Worm (Caenorhabditis elegans) whole organism, L1 larva: ENCODE data around the gene C47D2.1.

ENCODE experiments used
- C04F5.9 ChIP-seq: sonication (generic microtip); optimal IDR thresholded peaks from 2 replicates; lab custom pipeline; 2016; ENCODE audit warnings: missing genetic modification characterization, missing compliant biosample characterization
- Y116A8C.19 ChIP-seq: sonication (generic microtip); optimal IDR thresholded peaks from 2 replicates; lab custom pipeline; 2016; ENCODE audit warnings: missing compliant biosample characterization, missing genetic modification characterization, borderline replicate concordance
- aha-1 ChIP-seq: fragments of 150-350 bp; optimal IDR thresholded peaks from 2 replicates; lab custom pipeline; 2014; ENCODE audit warnings: missing biosample characterization, missing genetic modification characterization
- alr-1 ChIP-seq: fragments of 200-800 bp; sonication (Bioruptor generic); optimal IDR thresholded peaks from 2 replicates; lab custom pipeline; 2018; ENCODE audit warnings: borderline replicate concordance, mild to moderate bottlenecking, missing genetic modification characterization, missing compliant biosample characterization
- blmp-1 ChIP-seq: fragments of 150-350 bp; optimal IDR thresholded peaks from 2 replicates; lab custom pipeline; 2014; ENCODE audit warnings: missing biosample characterization, missing genetic modification characterization
- ceh-90 ChIP-seq: sonication (generic microtip); optimal IDR thresholded peaks from 2 replicates; lab custom pipeline; 2016; ENCODE audit warnings: missing genetic modification characterization, missing compliant biosample characterization
- ces-1 ChIP-seq: fragments of 150-350 bp; optimal IDR thresholded peaks from 2 replicates; lab custom pipeline; 2014; ENCODE audit warnings: missing biosample characterization, missing genetic modification reagents, missing genetic modification characterization
- dpl-1 ChIP-seq, 3 experiments: fragments of 150-350 bp in 2 of 3; sonication (generic microtip) in 1 of 3; optimal IDR thresholded peaks; 2 replicates each; lab custom pipeline; 2014 to 2017; ENCODE audit warnings: missing biosample characterization in 3 of 3, missing genetic modification characterization in 3 of 3, missing genetic modification reagents in 3 of 3
- efl-3 ChIP-seq: fragments of 200-800 bp; sonication (Bioruptor generic); optimal IDR thresholded peaks from 2 replicates; lab custom pipeline; 2018; ENCODE audit warnings: mild to moderate bottlenecking, missing genetic modification characterization, missing compliant biosample characterization
- egl-13 ChIP-seq: sonication (generic microtip); optimal IDR thresholded peaks from 2 replicates; lab custom pipeline; 2016; ENCODE audit warnings: missing genotype, missing genetic modification reagents, missing genetic modification characterization, missing compliant biosample characterization
- elt-2 ChIP-seq: sonication (generic microtip); optimal IDR thresholded peaks from 2 replicates; lab custom pipeline; 2016; ENCODE audit warnings: missing genetic modification characterization, mild to moderate bottlenecking, inconsistent platforms, missing compliant biosample characterization, missing genetic modification reagents
- fkh-10 ChIP-seq: sonication (generic microtip); optimal IDR thresholded peaks from 2 replicates; lab custom pipeline; 2017; ENCODE audit warnings: missing biosample characterization, missing genetic modification reagents, missing genetic modification characterization
- hlh-17 ChIP-seq: fragments of 200-800 bp; sonication (Bioruptor generic); optimal IDR thresholded peaks from 2 replicates; lab custom pipeline; 2018; ENCODE audit warnings: missing genetic modification characterization, mild to moderate bottlenecking, missing compliant biosample characterization, moderate library complexity, borderline replicate concordance
- hlh-4 ChIP-seq: sonication (generic microtip); optimal IDR thresholded peaks from 2 replicates; lab custom pipeline; 2016; ENCODE audit warnings: mild to moderate bottlenecking, missing genetic modification characterization, missing compliant biosample characterization
- hpl-2 ChIP-seq: fragments of 150-350 bp; optimal IDR thresholded peaks from 2 replicates; lab custom pipeline; 2014; ENCODE audit warnings: missing biosample characterization, missing genetic modification reagents, missing genetic modification characterization
- lin-14 ChIP-seq: fragments of 200-800 bp; sonication (Bioruptor generic); optimal IDR thresholded peaks from 2 replicates; lab custom pipeline; 2018; ENCODE audit warnings: mild to moderate bottlenecking, missing genetic modification characterization, moderate library complexity, missing compliant biosample characterization
- lin-15B ChIP-seq: fragments of 150-350 bp; sonication (generic microtip); optimal IDR thresholded peaks from 3 replicates; lab custom pipeline; 2014; ENCODE audit warnings: missing biosample characterization, missing genetic modification characterization
- lin-35 ChIP-seq, 2 experiments: fragments of 150-350 bp; optimal IDR thresholded peaks; 2 replicates each; lab custom pipeline; 2014; ENCODE audit warnings: missing biosample characterization in 2 of 2, missing genetic modification characterization in 2 of 2, missing genetic modification reagents in 2 of 2
- lir-3 ChIP-seq: sonication (generic microtip); optimal IDR thresholded peaks from 2 replicates; lab custom pipeline; 2016; ENCODE audit warnings: mild to moderate bottlenecking, missing genetic modification characterization, moderate library complexity, missing compliant biosample characterization; ENCODE audit not compliant: poor library complexity
- lsy-2 ChIP-seq, 2 experiments: fragments of 150-350 bp; optimal IDR thresholded peaks; 2 replicates each; lab custom pipeline; 2014; ENCODE audit warnings: missing biosample characterization in 2 of 2, missing genetic modification characterization in 2 of 2
- nhr-11 ChIP-seq: fragments of 150-350 bp; optimal IDR thresholded peaks from 2 replicates; lab custom pipeline; 2014; ENCODE audit warnings: missing biosample characterization, missing genetic modification characterization
- nhr-28 ChIP-seq: fragments of 150-350 bp; optimal IDR thresholded peaks from 2 replicates; lab custom pipeline; 2014; ENCODE audit warnings: missing biosample characterization, missing genetic modification characterization
- nhr-71 ChIP-seq: sonication (generic microtip); optimal IDR thresholded peaks from 2 replicates; lab custom pipeline; 2016; ENCODE audit warnings: mild to moderate bottlenecking, missing genetic modification characterization, moderate library complexity, missing compliant biosample characterization
- nhr-77 ChIP-seq: fragments of 150-350 bp; optimal IDR thresholded peaks from 2 replicates; lab custom pipeline; 2014; ENCODE audit warnings: missing biosample characterization, missing genetic modification characterization
- nhr-84 ChIP-seq: sonication (generic microtip); optimal IDR thresholded peaks from 2 replicates; lab custom pipeline; 2017; ENCODE audit warnings: missing biosample characterization, missing genetic modification characterization
- nhr-85 ChIP-seq: sonication (generic microtip); peaks from one replicate; lab custom pipeline; 2016; ENCODE audit warnings: missing genetic modification characterization, inconsistent platforms, missing compliant biosample characterization
- pqm-1 ChIP-seq: sonication (generic microtip); optimal IDR thresholded peaks from 3 replicates; lab custom pipeline; 2017; ENCODE audit warnings: missing biosample characterization, missing genetic modification characterization
- snu-23 ChIP-seq: sonication (generic microtip); optimal IDR thresholded peaks from 2 replicates; lab custom pipeline; 2016; ENCODE audit warnings: missing genetic modification characterization, missing compliant biosample characterization
- unc-86 ChIP-seq: sonication (generic microtip); optimal IDR thresholded peaks from 2 replicates; lab custom pipeline; 2016; ENCODE audit warnings: missing genetic modification characterization, missing compliant biosample characterization
- unc-98 ChIP-seq: fragments of 200-800 bp; sonication (Bioruptor generic); IDR thresholded peaks from 2 replicates; pipeline ENCODE4 v1.3.6; 2022; ENCODE audit warnings: missing genetic modification characterization, missing compliant biosample characterization
- ztf-11 ChIP-seq, 2 experiments: sonication (generic microtip); optimal IDR thresholded peaks; 2 replicates each; lab custom pipeline; 2016 to 2017; ENCODE audit warnings: missing genetic modification characterization in 2 of 2, missing biosample characterization in 1 of 2, missing compliant biosample characterization in 1 of 2
- ztf-4 ChIP-seq: fragments of 150-350 bp; optimal IDR thresholded peaks from 2 replicates; lab custom pipeline; 2014; ENCODE audit warnings: missing biosample characterization, missing genetic modification characterization

Gene C47D2.1

DNA sequence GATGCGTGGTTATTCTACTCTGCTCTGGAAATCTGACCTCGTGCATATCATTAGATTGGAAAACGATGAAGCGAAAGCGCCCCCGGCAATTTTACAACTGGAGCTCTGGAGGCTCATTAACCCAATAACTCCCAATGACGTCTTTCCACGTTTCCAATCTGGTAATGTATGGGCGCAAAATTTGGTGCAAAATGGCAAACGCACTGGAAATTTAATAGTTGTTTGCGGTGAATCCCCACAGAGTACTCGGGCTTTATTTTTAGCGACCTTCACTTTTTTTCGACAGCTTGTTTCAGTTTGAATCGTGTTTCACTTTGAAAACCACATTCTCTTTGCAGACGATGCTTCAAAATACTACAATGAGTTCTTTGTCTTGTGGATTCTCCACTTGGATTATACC, 41.3 kb upstream of the C47D2.1 start, which contains the start of gene C17H11.1:
C17H11.1 (plus strand) TSS at position 301 of the 400 bp plus-strand sequence.
- TF ChIP-seq lin-35 (GFP tag; optimal IDR thresholded peaks at IDR 0.05; lab: Kevin White, UChicago) (no peak), lin-15B (tag; lab: Kevin White, UChicago) (no peak), ztf-11 (tag; optimal IDR thresholded peaks at IDR 0.05; lab: Kevin White, UChicago) (no peak), ces-1 (GFP tag; lab: Kevin White, UChicago) (no peak), pqm-1 (no peak), unc-86 (tag; lab: Kevin White, UChicago) (no peak), egl-13 (tag; lab: Kevin White, UChicago) (no peak), ztf-4 (tag; lab: Kevin White, UChicago) (no peak), nhr-84 (tag; lab: Kevin White, UChicago) (no peak), lsy-2 (tag; optimal IDR thresholded peaks at IDR 0.05; lab: Kevin White, UChicago) (no peak), nhr-28 (tag; lab: Kevin White, UChicago) (no peak), snu-23 (GFP tag; lab: Kevin White, UChicago) (no peak), alr-1 (tag; lab: Kevin White, UChicago) (no peak), efl-3 (GFP tag; lab: Kevin White, UChicago) (no peak), hpl-2 (GFP tag; lab: Kevin White, UChicago) (no peak), lir-3 (tag; lab: Kevin White, UChicago) (no peak), hlh-17 (GFP tag; lab: Kevin White, UChicago) (no peak)

DNA sequence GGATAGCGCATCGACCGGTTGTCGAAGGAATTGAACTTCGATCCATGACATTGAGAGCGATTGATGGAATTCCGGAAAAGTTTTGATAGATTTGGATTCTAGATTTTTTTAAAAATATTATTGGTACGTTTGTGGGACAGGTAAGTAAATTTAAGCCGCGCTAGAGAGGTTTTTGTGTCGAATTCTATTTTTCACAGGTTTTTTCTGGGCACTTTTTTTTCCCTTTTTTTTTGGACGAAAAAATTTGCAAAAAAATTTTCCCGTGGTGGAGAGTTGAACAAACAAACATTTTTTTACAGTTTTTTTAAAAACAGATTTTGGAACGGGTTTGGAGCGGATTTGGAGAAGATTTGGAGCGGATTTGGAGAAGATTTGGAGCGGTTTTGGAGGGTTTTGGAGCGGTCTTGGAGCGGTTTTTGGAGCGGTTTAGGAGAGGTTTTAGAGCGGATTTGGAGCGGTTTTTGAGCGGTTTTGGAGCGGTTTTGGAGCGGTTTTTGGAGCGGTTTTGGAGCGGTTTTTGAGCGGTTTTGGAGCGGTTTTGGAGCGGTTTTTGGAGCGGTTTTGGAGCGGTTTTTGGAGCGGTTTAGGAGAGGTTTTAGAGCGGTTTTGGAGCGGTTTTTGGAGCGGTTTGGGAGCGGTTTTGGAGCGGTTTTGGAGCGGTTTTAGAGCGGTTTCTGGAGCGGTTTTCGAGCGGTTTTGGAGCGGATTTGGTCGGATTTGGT, 33.1 kb upstream of the C47D2.1 start, which contains the start of gene C17H11.4:
C17H11.4 (minus strand) TSS at position 51 of the 722 bp plus-strand sequence.
- TF ChIP-seq nhr-85 (tag; lab: Kevin White, UChicago), result peak; percentile 10

DNA sequence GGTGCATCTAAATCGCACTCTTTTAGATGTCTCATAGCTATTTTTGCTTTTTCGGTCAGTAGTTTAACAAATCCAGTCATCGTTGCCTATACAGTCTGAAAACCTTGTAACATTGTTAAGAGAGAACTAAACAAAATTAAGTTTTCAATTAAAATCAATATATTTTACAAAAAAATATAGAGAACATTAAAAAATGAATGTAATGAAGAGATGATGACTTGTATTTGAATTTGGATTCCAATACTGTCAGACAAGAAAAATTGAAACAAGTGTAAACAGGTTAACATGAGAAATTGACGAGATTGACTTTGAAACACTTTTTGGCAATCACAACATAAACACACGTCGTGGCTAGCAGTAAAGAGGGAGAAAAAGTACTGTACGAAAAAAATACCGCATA, 29.8 kb upstream of the C47D2.1 start, which contains the start of gene C17H11.5:
C17H11.5 (minus strand) TSS at position 101 of the 400 bp plus-strand sequence.
- TF ChIP-seq unc-98 (GFP tag; lab: Robert Waterston, UW), result no peak
- TF ChIP-seq efl-3 (GFP tag; lab: Kevin White, UChicago), result no peak
- TF ChIP-seq Y116A8C.19 (tag; lab: Kevin White, UChicago), result no peak
- TF ChIP-seq C04F5.9 (tag; lab: Kevin White, UChicago), result no peak
- no peak for TF ChIP-seq aha-1
- TF ChIP-seq nhr-77 (tag; lab: Kevin White, UChicago), result no peak
- no peak for TF ChIP-seq ceh-90
- no peak for TF ChIP-seq blmp-1
- no peak for TF ChIP-seq dpl-1 (GFP tag; optimal IDR thresholded peaks at IDR 0.05; lab: Kevin White, UChicago)
- TF ChIP-seq ztf-4 (tag; lab: Kevin White, UChicago), result no peak
- no peak for TF ChIP-seq nhr-11 (tag; lab: Kevin White, UChicago)
- TF ChIP-seq nhr-71 (tag; lab: Kevin White, UChicago), result no peak
- no peak for TF ChIP-seq lin-15B (tag; lab: Kevin White, UChicago)

DNA sequence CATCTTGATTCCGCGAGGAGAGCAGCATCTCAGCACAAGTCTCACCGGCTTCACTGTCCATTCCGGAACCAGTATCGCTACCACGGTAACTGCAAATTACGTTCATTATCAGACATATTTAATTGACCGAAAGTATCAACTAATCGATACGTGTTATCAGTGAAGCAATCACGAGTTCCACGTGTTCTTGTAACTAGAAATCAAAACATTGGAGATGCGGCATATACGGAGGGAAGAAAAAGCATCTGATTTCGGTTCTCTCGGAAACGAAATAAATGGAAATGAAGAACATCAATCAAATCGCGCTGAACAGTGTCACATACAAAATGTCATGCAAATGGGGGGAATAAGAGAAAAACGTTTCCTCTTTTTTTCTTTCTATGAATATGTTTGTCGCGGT, 21.7 kb upstream of the C47D2.1 start:
- TF ChIP-seq blmp-1 (peak; percentile 29), lin-35 (GFP tag; optimal IDR thresholded peaks at IDR 0.05; lab: Kevin White, UChicago) (peak in 1 of 2 experiments; percentile 35), fkh-10 (GFP tag; lab: Kevin White, UChicago) (no peak), alr-1 (tag; lab: Kevin White, UChicago) (no peak), elt-2 (peak; percentile 44), nhr-28 (tag; lab: Kevin White, UChicago) (no peak)

DNA sequence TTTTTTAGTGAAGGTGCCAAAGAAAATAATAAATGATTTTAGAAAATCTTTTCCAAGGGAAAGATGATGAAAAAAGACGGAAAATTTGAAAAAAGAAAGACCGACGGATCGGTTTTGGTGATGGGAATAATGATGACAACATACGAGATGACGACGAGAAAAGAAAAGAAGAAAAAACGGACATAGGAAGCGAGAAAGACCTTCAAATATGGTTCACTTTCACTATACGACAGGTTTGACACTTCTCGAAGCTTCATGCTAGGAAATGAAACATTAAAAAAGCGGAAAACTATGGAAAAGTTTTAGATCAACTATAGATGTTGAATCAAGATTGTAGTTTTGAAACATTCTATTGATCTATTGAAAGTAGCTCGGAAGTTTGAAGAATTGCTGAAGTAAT, 14.7 kb upstream of the C47D2.1 start:
- TF ChIP-seq nhr-85 (tag; lab: Kevin White, UChicago), result peak; percentile 74
- TF ChIP-seq blmp-1, result peak; percentile 97
- TF ChIP-seq nhr-84 (tag; lab: Kevin White, UChicago), result no peak
- TF ChIP-seq lin-14 (GFP tag; lab: Kevin White, UChicago), result peak; percentile 28
- no peak for TF ChIP-seq hlh-4 (tag; lab: Kevin White, UChicago)
